Worm (Caenorhabditis elegans) whole organism, L1 larva: ENCODE results near the gene vhp-1.

Source experiments
- nhr-237 ChIP-seq: fragments of 150-350 bp; optimal IDR thresholded peaks from 2 replicates; lab custom pipeline; 2014; ENCODE audit warnings: missing biosample characterization, missing genetic modification characterization
- rnt-1 ChIP-seq: sonication (generic microtip); optimal IDR thresholded peaks from 2 replicates; lab custom pipeline; 2016; ENCODE audit warnings: mild to moderate bottlenecking, missing genetic modification characterization, moderate library complexity, missing compliant biosample characterization

DNA sequence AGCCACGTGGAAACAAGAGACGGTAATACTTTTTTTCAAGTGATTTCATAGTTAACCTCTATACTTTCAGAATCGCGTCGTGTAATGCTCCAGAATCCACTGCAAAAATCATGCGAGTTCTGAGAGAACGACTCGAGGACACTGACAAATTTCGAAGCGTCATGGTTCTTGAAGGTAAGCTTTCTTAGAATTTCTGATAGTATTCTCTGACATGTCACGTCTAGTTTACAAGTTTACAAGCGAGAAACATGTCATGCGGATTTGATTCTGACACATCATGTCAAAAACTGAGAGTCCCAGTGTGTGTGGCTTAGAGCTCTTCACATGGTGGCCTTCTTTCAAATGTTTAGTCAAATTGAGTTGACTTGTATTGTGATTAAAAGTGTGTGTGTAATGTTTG lies 11.6 kb downstream of the vhp-1 start:
- TF ChIP-seq rnt-1 (no peak), nhr-237 (tag; lab: Kevin White, UChicago) (no peak)
